Worm (Caenorhabditis elegans): Measurements from ENCODE around the gene dli-1.

- TF ChIP-seq ets-4 (tag; optimal IDR thresholded peaks at IDR 0.05), result no peak
- TF ChIP-seq ref-2 (tag; optimal IDR thresholded peaks at IDR 0.05), result no peak
- TF ChIP-seq zip-5 (tag; optimal IDR thresholded peaks at IDR 0.05), result no peak
- no peak for TF ChIP-seq tbx-2 (tag; optimal IDR thresholded peaks at IDR 0.05)
- TF ChIP-seq ceh-30 (tag; optimal IDR thresholded peaks at IDR 0.05), result no peak
- TF ChIP-seq tbx-7 (tag; optimal IDR thresholded peaks at IDR 0.05), result no peak
Measured at ce11 chrIV:13127720-13128119, 29.1 kb upstream of the dli-1 start.

All from whole organism, late embryonic.